Worm (Caenorhabditis elegans) whole organism, L2 larva: ENCODE data around the gene idpb-2.

ENCODE experiments used
- C34F6.9 ChIP-seq: fragments of 150-350 bp; optimal IDR thresholded peaks from 2 replicates; lab custom pipeline; 2014; ENCODE audit warnings: missing biosample characterization, missing genetic modification characterization
- F13H6.1 ChIP-seq: sonication (generic microtip); optimal IDR thresholded peaks from 2 replicates; lab custom pipeline; 2016; ENCODE audit warnings: missing genetic modification characterization, missing compliant biosample characterization
- R02D3.7 ChIP-seq: fragments of 150-350 bp; optimal IDR thresholded peaks from 2 replicates; lab custom pipeline; 2014; ENCODE audit warnings: missing biosample characterization, missing genetic modification characterization
- Y55F3AM.14 ChIP-seq: fragments of 200-800 bp; sonication (Bioruptor generic); optimal IDR thresholded peaks from 2 replicates; lab custom pipeline; 2018; ENCODE audit warnings: mild to moderate bottlenecking, missing genetic modification characterization, missing compliant biosample characterization
- ZK546.5 ChIP-seq: sonication (generic microtip); optimal IDR thresholded peaks from 2 replicates; lab custom pipeline; 2017; ENCODE audit warnings: missing biosample characterization, missing genetic modification characterization
- aly-2 ChIP-seq: fragments of 150-350 bp; optimal IDR thresholded peaks from 2 replicates; lab custom pipeline; 2014; ENCODE audit warnings: missing biosample characterization, missing genetic modification characterization
- ama-1 ChIP-seq: fragments of 150-350 bp; optimal IDR thresholded peaks from 2 replicates; lab custom pipeline; 2018; ENCODE audit warnings: inconsistent platforms
- blmp-1 ChIP-seq: sonication (generic microtip); optimal IDR thresholded peaks from 2 replicates; lab custom pipeline; 2017; ENCODE audit warnings: missing genetic modification characterization, mild to moderate bottlenecking, missing compliant biosample characterization, antibody characterized with exemption, moderate library complexity; ENCODE audit not compliant: insufficient read depth
- ceh-16 ChIP-seq: fragments of 150-350 bp; optimal IDR thresholded peaks from 2 replicates; lab custom pipeline; 2014; ENCODE audit warnings: missing biosample characterization, missing genetic modification characterization
- ceh-82 ChIP-seq: fragments of 150-350 bp; optimal IDR thresholded peaks from 2 replicates; lab custom pipeline; 2014; ENCODE audit warnings: missing biosample characterization, missing genetic modification characterization
- crh-2 ChIP-seq: sonication (generic microtip); optimal IDR thresholded peaks from 2 replicates; lab custom pipeline; 2017; ENCODE audit warnings: missing biosample characterization, missing genetic modification characterization
- dmd-4 ChIP-seq: sonication (generic microtip); optimal IDR thresholded peaks from 2 replicates; lab custom pipeline; 2017; ENCODE audit warnings: missing biosample characterization, missing genetic modification characterization
- egl-27 ChIP-seq: sonication (generic microtip); optimal IDR thresholded peaks from 3 replicates; lab custom pipeline; 2017; ENCODE audit warnings: missing biosample characterization, missing genetic modification reagents, missing genetic modification characterization
- elt-3 ChIP-seq: sonication (generic microtip); optimal IDR thresholded peaks from 2 replicates; lab custom pipeline; 2017; ENCODE audit warnings: missing biosample characterization, missing genetic modification characterization
- fos-1 ChIP-seq: fragments of 150-350 bp; optimal IDR thresholded peaks from 2 replicates; lab custom pipeline; 2014; ENCODE audit warnings: missing biosample characterization, missing genetic modification characterization
- gmeb-1 ChIP-seq: fragments of 150-350 bp; optimal IDR thresholded peaks from 2 replicates; lab custom pipeline; 2014; ENCODE audit warnings: missing biosample characterization, missing genetic modification characterization
- lin-11 ChIP-seq: fragments of 150-350 bp; sonication (generic microtip); optimal IDR thresholded peaks from 2 replicates; lab custom pipeline; 2014; ENCODE audit warnings: missing biosample characterization, missing genetic modification characterization, inconsistent platforms, mixed read lengths
- lin-13 ChIP-seq: fragments of 150-350 bp; optimal IDR thresholded peaks from 2 replicates; lab custom pipeline; 2014; ENCODE audit warnings: missing biosample characterization, missing genetic modification reagents, missing genetic modification characterization
- lin-39 ChIP-seq: fragments of 150-350 bp; optimal IDR thresholded peaks from 2 replicates; lab custom pipeline; 2014; ENCODE audit warnings: missing biosample characterization, missing genetic modification reagents, missing genetic modification characterization
- lsy-2 ChIP-seq, 2 experiments: fragments of 150-350 bp in 1 of 2; sonication (generic microtip) in 1 of 2; optimal IDR thresholded peaks; 2 replicates each; lab custom pipeline; 2014 to 2017; ENCODE audit warnings: missing biosample characterization in 2 of 2, missing genetic modification characterization in 2 of 2
- mab-5 ChIP-seq: fragments of 150-350 bp; optimal IDR thresholded peaks from 2 replicates; lab custom pipeline; 2014; ENCODE audit warnings: missing biosample characterization, missing genetic modification characterization
- mbf-1 ChIP-seq: sonication (generic microtip); optimal IDR thresholded peaks from 2 replicates; lab custom pipeline; 2017; ENCODE audit warnings: missing biosample characterization, missing genetic modification characterization
- mdl-1 ChIP-seq, 2 experiments: fragments of 150-350 bp in 1 of 2; sonication (generic microtip) in 1 of 2; optimal IDR thresholded peaks; 2 replicates each; lab custom pipeline; 2017; ENCODE audit warnings: missing biosample characterization in 2 of 2, missing genetic modification characterization in 2 of 2
- nhr-10 ChIP-seq: sonication (generic microtip); optimal IDR thresholded peaks from 2 replicates; lab custom pipeline; 2017; ENCODE audit warnings: missing biosample characterization, missing genetic modification characterization
- nhr-11 ChIP-seq: fragments of 150-350 bp; optimal IDR thresholded peaks from 2 replicates; lab custom pipeline; 2014; ENCODE audit warnings: missing biosample characterization, missing genetic modification characterization
- nhr-12 ChIP-seq: fragments of 150-350 bp; optimal IDR thresholded peaks from 2 replicates; lab custom pipeline; 2014; ENCODE audit warnings: missing biosample characterization, missing genetic modification characterization
- nhr-129 ChIP-seq: fragments of 150-350 bp; optimal IDR thresholded peaks from 2 replicates; lab custom pipeline; 2014; ENCODE audit warnings: missing biosample characterization, missing genetic modification characterization
- nhr-21 ChIP-seq: fragments of 150-350 bp; optimal IDR thresholded peaks from 2 replicates; lab custom pipeline; 2014; ENCODE audit warnings: missing biosample characterization, missing genetic modification characterization
- nhr-23 ChIP-seq: fragments of 150-350 bp; optimal IDR thresholded peaks from 2 replicates; lab custom pipeline; 2014; ENCODE audit warnings: missing biosample characterization, missing genetic modification reagents, missing genetic modification characterization
- nhr-237 ChIP-seq: fragments of 150-350 bp; optimal IDR thresholded peaks from 2 replicates; lab custom pipeline; 2014; ENCODE audit warnings: missing biosample characterization, missing genetic modification characterization
- nhr-25 ChIP-seq: fragments of 150-350 bp; sonication (generic microtip); optimal IDR thresholded peaks from 3 replicates; lab custom pipeline; 2014; ENCODE audit warnings: missing biosample characterization, missing genetic modification characterization
- nhr-6 ChIP-seq: fragments of 150-350 bp; optimal IDR thresholded peaks from 2 replicates; lab custom pipeline; 2014; ENCODE audit warnings: missing biosample characterization, missing genetic modification characterization
- peb-1 ChIP-seq: fragments of 150-350 bp; optimal IDR thresholded peaks from 2 replicates; lab custom pipeline; 2014; ENCODE audit warnings: missing biosample characterization, missing genetic modification characterization
- sem-4 ChIP-seq: fragments of 150-350 bp; optimal IDR thresholded peaks from 2 replicates; lab custom pipeline; 2014; ENCODE audit warnings: missing biosample characterization, missing genetic modification reagents, missing genetic modification characterization
- skn-1 ChIP-seq: sonication (generic microtip); optimal IDR thresholded peaks from 2 replicates; lab custom pipeline; 2017; ENCODE audit warnings: missing biosample characterization, missing genetic modification characterization
- sma-9 ChIP-seq, 2 experiments: fragments of 150-350 bp in 1 of 2; sonication (generic microtip) in 1 of 2; optimal IDR thresholded peaks; 2 replicates each; lab custom pipeline; 2014 to 2016; ENCODE audit warnings: missing genetic modification characterization in 2 of 2, mild to moderate bottlenecking in 1 of 2, missing biosample characterization in 1 of 2, missing compliant biosample characterization in 1 of 2, missing genetic modification reagents in 1 of 2, moderate library complexity in 1 of 2
- unc-55 ChIP-seq: fragments of 150-350 bp; sonication (generic microtip); optimal IDR thresholded peaks from 3 replicates; lab custom pipeline; 2014; ENCODE audit warnings: missing biosample characterization, missing genetic modification reagents, missing genetic modification characterization
- unc-62 ChIP-seq: fragments of 150-350 bp; optimal IDR thresholded peaks from 2 replicates; lab custom pipeline; 2014; ENCODE audit warnings: missing biosample characterization, missing genetic modification reagents, missing genetic modification characterization
- zag-1 ChIP-seq: fragments of 150-350 bp; optimal IDR thresholded peaks from 2 replicates; lab custom pipeline; 2014; ENCODE audit warnings: missing biosample characterization, missing genetic modification characterization
- ztf-1 ChIP-seq: fragments of 200-800 bp; sonication (Bioruptor generic); conservative IDR thresholded peaks from 2 replicates; pipeline ENCODE4 v1.3.6; 2022; ENCODE audit warnings: missing genetic modification characterization, missing compliant biosample characterization
- ztf-11 ChIP-seq: sonication (generic microtip); optimal IDR thresholded peaks from 2 replicates; lab custom pipeline; 2017; ENCODE audit warnings: missing biosample characterization, missing genetic modification characterization
- ztf-4 ChIP-seq: fragments of 150-350 bp; optimal IDR thresholded peaks from 2 replicates; lab custom pipeline; 2014; ENCODE audit warnings: missing biosample characterization, missing genetic modification characterization

idpb-2 gene

ce11 chrII:5048185-5048795, 21.1 kb downstream of the idpb-2 start:
- no peak for TF ChIP-seq lin-13
- TF ChIP-seq C34F6.9, result peak; percentile 13
- TF ChIP-seq dmd-4, result no peak
- TF ChIP-seq R02D3.7 (tag; lab: Kevin White, UChicago), result no peak
- TF ChIP-seq Y55F3AM.14 (GFP tag; lab: Kevin White, UChicago), result no peak
- TF ChIP-seq mab-5 (tag; lab: Kevin White, UChicago), result no peak
- peak; percentile 54 for TF ChIP-seq nhr-129 (tag; lab: Kevin White, UChicago)

ce11 chrII:5047279-5047678, 22.1 kb downstream of the idpb-2 start:
- TF ChIP-seq nhr-129 (tag; lab: Kevin White, UChicago), result peak; percentile 41
- TF ChIP-seq C34F6.9, result peak; percentile 20
- no peak for TF ChIP-seq nhr-237
- TF ChIP-seq blmp-1 (tag; lab: Kevin White, UChicago), result peak; percentile 10

- TF ChIP-seq unc-55 (GFP tag; lab: Kevin White, UChicago), result peak; percentile 46
- no peak for TF ChIP-seq ama-1 (lab: Kevin White, UChicago)
- TF ChIP-seq lin-39, result no peak
- no peak for TF ChIP-seq nhr-23 (tag; lab: Kevin White, UChicago)
- peak in 1 of 2 experiments; percentile 2 for TF ChIP-seq lsy-2 (tag; optimal IDR thresholded peaks at IDR 0.05; lab: Kevin White, UChicago)
- TF ChIP-seq ZK546.5, result no peak
- TF ChIP-seq Y55F3AM.14 (GFP tag; lab: Kevin White, UChicago), result no peak
- no peak for TF ChIP-seq mbf-1
- no peak for TF ChIP-seq skn-1 (tag; lab: Kevin White, UChicago)
- no peak for TF ChIP-seq lin-13
- no peak for TF ChIP-seq unc-62 (GFP tag; lab: Kevin White, UChicago)
- no peak for TF ChIP-seq ztf-11 (tag; lab: Kevin White, UChicago)
- TF ChIP-seq nhr-25 (tag; lab: Kevin White, UChicago), result no peak
- TF ChIP-seq mdl-1 (tag; optimal IDR thresholded peaks at IDR 0.05; lab: Kevin White, UChicago), result no peak
- peak; percentile 6 for TF ChIP-seq sem-4 (tag; lab: Kevin White, UChicago)
- TF ChIP-seq lin-11 (tag; lab: Kevin White, UChicago), result no peak
- no peak for TF ChIP-seq R02D3.7 (tag; lab: Kevin White, UChicago)
- no peak for TF ChIP-seq egl-27 (tag; lab: Kevin White, UChicago)
- TF ChIP-seq ztf-4 (tag; lab: Kevin White, UChicago), result no peak
- TF ChIP-seq ceh-16 (tag; lab: Kevin White, UChicago), result no peak
- peak; percentile 7 for TF ChIP-seq C34F6.9
- TF ChIP-seq aly-2 (tag; lab: Kevin White, UChicago), result no peak
- TF ChIP-seq nhr-10 (tag; lab: Kevin White, UChicago), result no peak
- TF ChIP-seq nhr-21 (tag; lab: Kevin White, UChicago), result no peak
- no peak for TF ChIP-seq dmd-4
- peak; percentile 10 for TF ChIP-seq nhr-129 (tag; lab: Kevin White, UChicago)
- no peak for TF ChIP-seq gmeb-1 (tag; lab: Kevin White, UChicago)
- no peak for TF ChIP-seq ztf-1 (GFP tag; lab: Robert Waterston, UW)
- no peak for TF ChIP-seq ceh-82 (tag; lab: Kevin White, UChicago)
- TF ChIP-seq blmp-1 (tag; lab: Kevin White, UChicago), result no peak
- TF ChIP-seq, all 48 proteins: peak for 5
Measured at ce11 chrII:5046209-5047200, 22.9 kb downstream of the idpb-2 start.

ce11 chrII:5042381-5042930, 27.0 kb downstream of the idpb-2 start:
- TF ChIP-seq nhr-11 (tag; lab: Kevin White, UChicago) (no peak), nhr-129 (tag; lab: Kevin White, UChicago) (peak; percentile 15), unc-55 (GFP tag; lab: Kevin White, UChicago) (peak; percentile 53), nhr-237 (no peak), nhr-6 (tag; lab: Kevin White, UChicago) (peak; percentile 11), lin-39 (no peak), ama-1 (lab: Kevin White, UChicago) (no peak), sma-9 (GFP tag; optimal IDR thresholded peaks at IDR 0.05; lab: Kevin White, UChicago) (no peak), sma-9 (tag; optimal IDR thresholded peaks at IDR 0.05; lab: Kevin White, UChicago) (no peak), elt-3 (tag; lab: Kevin White, UChicago) (no peak), mdl-1 (tag; optimal IDR thresholded peaks at IDR 0.05; lab: Kevin White, UChicago) (no peak), fos-1 (tag; lab: Kevin White, UChicago) (no peak), nhr-25 (tag; lab: Kevin White, UChicago) (no peak), nhr-21 (tag; lab: Kevin White, UChicago) (no peak), crh-2 (tag; lab: Kevin White, UChicago) (no peak), peb-1 (tag; lab: Kevin White, UChicago) (no peak), nhr-23 (tag; lab: Kevin White, UChicago) (no peak), zag-1 (tag; lab: Kevin White, UChicago) (peak; percentile 24), nhr-10 (tag; lab: Kevin White, UChicago) (no peak), Y55F3AM.14 (GFP tag; lab: Kevin White, UChicago) (no peak), ztf-4 (tag; lab: Kevin White, UChicago) (no peak), nhr-12 (no peak), lsy-2 (tag; optimal IDR thresholded peaks at IDR 0.05; lab: Kevin White, UChicago) (peak in 1 of 2 experiments; percentile 35), F13H6.1 (tag; lab: Kevin White, UChicago) (peak; percentile 37)
